Fruit fly (Drosophila melanogaster) whole organism, pupa: Measurements from ENCODE around the gene ssp.

ENCODE experiments used
- CG12605 ChIP-seq: fragments of 200-800 bp; sonication (Bioruptor generic); IDR thresholded peaks from 2 replicates; pipeline ENCODE4 v1.3.6; 2022; ENCODE audit warnings: missing biosample characterization, missing genetic modification characterization
- CG13204 ChIP-seq: fragments of 200-800 bp; sonication (Bioruptor generic); optimal IDR thresholded peaks from 2 replicates; lab custom pipeline; 2018; ENCODE audit warnings: missing biosample characterization, mild to moderate bottlenecking, missing genetic modification characterization, moderate library complexity
- CG15710 ChIP-seq: fragments of 200-800 bp; sonication (Bioruptor generic); optimal IDR thresholded peaks from 2 replicates; lab custom pipeline; 2018; ENCODE audit warnings: missing biosample characterization, mild to moderate bottlenecking, missing genetic modification characterization, moderate library complexity
- CG32121 ChIP-seq: fragments of 200-800 bp; sonication (Bioruptor generic); IDR thresholded peaks from 2 replicates; pipeline ENCODE4 v1.3.6; 2022; ENCODE audit warnings: missing biosample characterization, missing genetic modification characterization
- CG34367 ChIP-seq: fragments of 200-800 bp; sonication (Bioruptor generic); optimal IDR thresholded peaks from 2 replicates; lab custom pipeline; 2018; ENCODE audit warnings: missing biosample characterization, mild to moderate bottlenecking, missing genetic modification characterization
- CG8301 ChIP-seq: fragments of 200-800 bp; sonication (Bioruptor generic); optimal IDR thresholded peaks from 2 replicates; lab custom pipeline; 2018; ENCODE audit warnings: missing biosample characterization, mild to moderate bottlenecking, missing genetic modification characterization
- D1 ChIP-seq: fragments of 200-800 bp; sonication (Bioruptor generic); optimal IDR thresholded peaks from 2 replicates; lab custom pipeline; 2018; ENCODE audit warnings: missing biosample characterization, mild to moderate bottlenecking, missing genetic modification characterization, moderate library complexity
- EcR ChIP-seq: fragments of 200-800 bp; sonication (Bioruptor generic); optimal IDR thresholded peaks from 3 replicates; lab custom pipeline; 2019; ENCODE audit warnings: missing biosample characterization, missing genetic modification characterization, mild to moderate bottlenecking, moderate library complexity, missing genetic modification reagents
- Pif1A ChIP-seq: fragments of 200-800 bp; sonication (Bioruptor generic); optimal IDR thresholded peaks from 3 replicates; lab custom pipeline; 2016; ENCODE audit warnings: missing biosample characterization, missing genetic modification characterization

DNA sequence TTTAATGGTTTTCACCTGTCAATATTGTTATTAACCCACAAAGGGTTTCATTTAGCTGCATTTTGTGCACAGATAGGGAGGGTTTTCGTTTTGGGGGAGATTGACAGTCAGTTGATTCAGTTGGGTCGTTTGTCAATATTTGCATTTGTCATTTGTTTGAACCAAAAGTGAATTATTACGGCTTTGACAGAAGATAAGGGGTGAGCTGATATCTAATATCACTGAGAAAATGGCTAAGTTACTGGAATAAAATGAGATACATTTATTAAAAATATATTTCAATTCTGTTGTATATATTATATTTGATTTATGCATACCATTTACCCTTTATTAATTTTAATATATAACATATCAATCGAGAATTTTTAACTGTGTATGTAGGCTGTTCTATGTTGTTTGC is 34.2 kb upstream of the ssp start:
- no peak for TF ChIP-seq CG15710
- TF ChIP-seq EcR (GFP tag; lab: Kevin White, UChicago): no peak
- no peak for TF ChIP-seq CG8301 (tag; lab: Kevin White, UChicago)
- TF ChIP-seq CG12605 (GFP tag; lab: Robert Waterston, UW): no peak
- TF ChIP-seq CG13204 (GFP tag; lab: Kevin White, UChicago): no peak
- no peak for TF ChIP-seq CG34367 (tag; lab: Kevin White, UChicago)
- no peak for TF ChIP-seq Pif1A
- no peak for TF ChIP-seq D1 (tag; lab: Kevin White, UChicago)
- no peak for TF ChIP-seq CG32121 (GFP tag; lab: Robert Waterston, UW)
